Fruit fly (Drosophila melanogaster) Kc167 (cell line): ENCODE data around the gene vsg.

Experiments
- Myc ChIP-seq: fragments of >200 bp; optimal IDR thresholded peaks from 2 replicates; lab custom pipeline; 2017; ENCODE audit warnings: missing external identifiers
- Sin3A ChIP-seq: fragments of >200 bp; optimal IDR thresholded peaks from 2 replicates; lab custom pipeline; 2018; ENCODE audit warnings: missing external identifiers
- h ChIP-seq: fragments of >200 bp; optimal IDR thresholded peaks from 3 replicates; lab custom pipeline; 2018; ENCODE audit warnings: missing external identifiers
- insv ChIP-seq: fragments of >200 bp; optimal IDR thresholded peaks from 3 replicates; lab custom pipeline; 2018; ENCODE audit warnings: missing external identifiers
- psq ChIP-seq: fragments of >200 bp; optimal IDR thresholded peaks from 2 replicates; lab custom pipeline; 2017; ENCODE audit warnings: missing external identifiers
- ttk ChIP-seq: sonication (Bioruptor generic); optimal IDR thresholded peaks from 2 replicates; lab custom pipeline; 2017; ENCODE audit warnings: missing external identifiers

Gene vsg

dm6 chr3L:9698193-9698642 lies 15.9 kb upstream of the vsg start, which contains the start of gene Ubc4:
Ubc4 (plus strand) TSS chr3L:9698336.
- no peak for TF ChIP-seq insv (lab: Kevin White, UChicago)
- TF ChIP-seq h (lab: Kevin White, UChicago) = no peak
- no peak for TF ChIP-seq Myc (lab: Kevin White, UChicago)
- no peak for TF ChIP-seq ttk (lab: Kevin White, UChicago)
- TF ChIP-seq Sin3A (lab: Kevin White, UChicago) = no peak
- TF ChIP-seq psq (lab: Kevin White, UChicago) = no peak

- no peak for TF ChIP-seq h (lab: Kevin White, UChicago)
- TF ChIP-seq Myc (lab: Kevin White, UChicago) = no peak
- no peak for TF ChIP-seq ttk (lab: Kevin White, UChicago)
- no peak for TF ChIP-seq Sin3A (lab: Kevin White, UChicago)
- TF ChIP-seq psq (lab: Kevin White, UChicago) = no peak
- TF ChIP-seq insv (lab: Kevin White, UChicago) = no peak
These were observed 10.6 kb upstream of the vsg start, which contains the start of gene CG6761 for dm6 chr3L:9703495-9703894. CG6761 (minus strand) TSS chr3L:9703595.

- TF ChIP-seq h (lab: Kevin White, UChicago) (no peak), Myc (lab: Kevin White, UChicago) (no peak), Sin3A (lab: Kevin White, UChicago) (no peak), ttk (lab: Kevin White, UChicago) (no peak), insv (lab: Kevin White, UChicago) (no peak), psq (lab: Kevin White, UChicago) (no peak)
These were observed 9.9 kb upstream of the vsg start, which contains the start of gene CG16711 for dm6 chr3L:9704162-9704748. CG16711 (plus strand) TSS chr3L:9704331.

dm6 chr3L:9705591-9705990 lies 8.5 kb upstream of the vsg start:
- TF ChIP-seq ttk (lab: Kevin White, UChicago) (no peak), insv (lab: Kevin White, UChicago) (no peak), h (lab: Kevin White, UChicago) (no peak), Myc (lab: Kevin White, UChicago) (no peak), psq (lab: Kevin White, UChicago) (no peak), Sin3A (lab: Kevin White, UChicago) (no peak)

dm6 chr3L:9708797-9709196 lies 5.3 kb upstream of the vsg start:
- TF ChIP-seq Sin3A (lab: Kevin White, UChicago) (no peak), psq (lab: Kevin White, UChicago) (no peak), ttk (lab: Kevin White, UChicago) (no peak), h (lab: Kevin White, UChicago) (no peak), Myc (lab: Kevin White, UChicago) (no peak), insv (lab: Kevin White, UChicago) (no peak)

dm6 chr3L:9711203-9711602 lies 2.9 kb upstream of the vsg start:
- no peak for TF ChIP-seq h (lab: Kevin White, UChicago)
- no peak for TF ChIP-seq Sin3A (lab: Kevin White, UChicago)
- no peak for TF ChIP-seq ttk (lab: Kevin White, UChicago)
- TF ChIP-seq psq (lab: Kevin White, UChicago) = no peak
- TF ChIP-seq insv (lab: Kevin White, UChicago) = no peak
- no peak for TF ChIP-seq Myc (lab: Kevin White, UChicago)

- TF ChIP-seq insv (lab: Kevin White, UChicago) (no peak), Myc (lab: Kevin White, UChicago) (no peak), psq (lab: Kevin White, UChicago) (no peak), h (lab: Kevin White, UChicago) (no peak), Sin3A (lab: Kevin White, UChicago) (no peak), ttk (lab: Kevin White, UChicago) (no peak)
These were observed 1.9 kb upstream of the vsg start for dm6 chr3L:9712066-9712789.

- TF ChIP-seq psq (lab: Kevin White, UChicago) (no peak), insv (lab: Kevin White, UChicago) (no peak), h (lab: Kevin White, UChicago) (no peak)
These were observed 719 bp upstream of the vsg start, which contains the start of gene SH3PX1 for dm6 chr3L:9713383-9713827. SH3PX1 (minus strand) TSS chr3L:9713827.

- no peak for TF ChIP-seq Myc (lab: Kevin White, UChicago)
- TF ChIP-seq ttk (lab: Kevin White, UChicago) = no peak
- no peak for TF ChIP-seq h (lab: Kevin White, UChicago)
- no peak for TF ChIP-seq Sin3A (lab: Kevin White, UChicago)
- TF ChIP-seq psq (lab: Kevin White, UChicago) = no peak
These were observed 517 bp downstream of the vsg start for dm6 chr3L:9714537-9715144.

dm6 chr3L:9716595-9716994 lies 2.5 kb downstream of the vsg start:
- TF ChIP-seq Sin3A (lab: Kevin White, UChicago) (no peak), h (lab: Kevin White, UChicago) (no peak), Myc (lab: Kevin White, UChicago) (no peak), ttk (lab: Kevin White, UChicago) (no peak), insv (lab: Kevin White, UChicago) (no peak), psq (lab: Kevin White, UChicago) (no peak)

dm6 chr3L:9717101-9717500 lies 3.0 kb downstream of the vsg start:
- TF ChIP-seq ttk (lab: Kevin White, UChicago) (no peak), Sin3A (lab: Kevin White, UChicago) (no peak), psq (lab: Kevin White, UChicago) (no peak), insv (lab: Kevin White, UChicago) (no peak), h (lab: Kevin White, UChicago) (no peak), Myc (lab: Kevin White, UChicago) (no peak)
